Fruit fly (Drosophila melanogaster) whole organism, embryonic: ENCODE measurements around the gene Iyd.

Source experiments
- ATbp ChIP-seq: fragments of 200-800 bp; sonication (Bioruptor generic); optimal IDR thresholded peaks from 2 replicates; lab custom pipeline; 2017; ENCODE audit warnings: missing biosample characterization, mild to moderate bottlenecking, missing genetic modification characterization, missing genetic modification reagents
- Awh ChIP-seq: fragments of 200-800 bp; sonication (Bioruptor generic); IDR thresholded peaks from 2 replicates; pipeline ENCODE4, ENCODE4 v1.3.6; 2022; ENCODE audit warnings: missing biosample characterization, missing genetic modification characterization
- CG12071 ChIP-seq: fragments of 200-800 bp; sonication (Bioruptor generic); optimal IDR thresholded peaks from 3 replicates; lab custom pipeline; 2018; ENCODE audit warnings: missing biosample characterization, mild to moderate bottlenecking, missing genetic modification characterization
- CG12744 ChIP-seq: fragments of 200-800 bp; sonication (Bioruptor generic); optimal IDR thresholded peaks from 2 replicates; lab custom pipeline; 2016; ENCODE audit warnings: missing biosample characterization, missing genetic modification characterization
- CG12769 ChIP-seq: fragments of 200-800 bp; sonication (Bioruptor generic); optimal IDR thresholded peaks from 2 replicates; lab custom pipeline; 2019; ENCODE audit warnings: missing biosample characterization, mild to moderate bottlenecking, missing genetic modification characterization, moderate library complexity
- CG14667 ChIP-seq: fragments of 200-800 bp; sonication (Bioruptor generic); IDR thresholded peaks from 2 replicates; pipeline ENCODE4 v1.3.6; 2022; ENCODE audit warnings: missing biosample characterization, missing genetic modification characterization
- CG15269 ChIP-seq: fragments of 200-800 bp; sonication (Bioruptor generic); optimal IDR thresholded peaks from 2 replicates; lab custom pipeline; 2018; ENCODE audit warnings: missing biosample characterization, mild to moderate bottlenecking, missing genetic modification characterization, moderate library complexity
- CG17359 ChIP-seq: fragments of 200-800 bp; sonication (Bioruptor generic); optimal IDR thresholded peaks from 3 replicates; lab custom pipeline; 2018; ENCODE audit warnings: missing biosample characterization, mild to moderate bottlenecking, missing genetic modification characterization, moderate library complexity
- CG17912 ChIP-seq: fragments of 200-800 bp; sonication (Bioruptor generic); optimal IDR thresholded peaks from 2 replicates; lab custom pipeline; 2018; ENCODE audit warnings: missing biosample characterization, mild to moderate bottlenecking, missing genetic modification characterization
- CG18599 ChIP-seq: fragments of 200-800 bp; sonication (Bioruptor generic); optimal IDR thresholded peaks from 3 replicates; lab custom pipeline; 2017; ENCODE audit warnings: missing biosample characterization, missing genetic modification characterization, mild to moderate bottlenecking, moderate library complexity, missing genetic modification reagents
- CG2199 ChIP-seq: fragments of 200-800 bp; sonication (Bioruptor generic); IDR thresholded peaks from 3 replicates; pipeline ENCODE4 v1.3.6; 2022; ENCODE audit warnings: missing biosample characterization, missing genetic modification characterization
- CG2678 ChIP-seq: fragments of 200-800 bp; sonication (Bioruptor generic); optimal IDR thresholded peaks from 3 replicates; lab custom pipeline; 2019; ENCODE audit warnings: missing biosample characterization, mild to moderate bottlenecking, missing genetic modification characterization, moderate library complexity
- CG30020 ChIP-seq: fragments of 200-800 bp; optimal IDR thresholded peaks from 2 replicates; lab custom pipeline; 2019; ENCODE audit warnings: missing biosample characterization, mild to moderate bottlenecking, missing genetic modification characterization, moderate library complexity
- CG31441 ChIP-seq: fragments of 200-800 bp; sonication (Bioruptor generic); IDR thresholded peaks from 2 replicates; pipeline ENCODE4 v1.3.6; 2022; ENCODE audit warnings: missing biosample characterization, missing genetic modification characterization
- CG34376 ChIP-seq: fragments of 200-800 bp; sonication (Bioruptor generic); optimal IDR thresholded peaks from 2 replicates; lab custom pipeline; 2018; ENCODE audit warnings: missing biosample characterization, mild to moderate bottlenecking, missing genetic modification characterization
- CG43689 ChIP-seq: fragments of 200-800 bp; sonication (Bioruptor generic); IDR thresholded peaks from 2 replicates; pipeline ENCODE4 v1.3.6; 2022; ENCODE audit warnings: missing biosample characterization, missing genetic modification characterization
- CG5180 ChIP-seq: fragments of 200-800 bp; sonication (Bioruptor generic); optimal IDR thresholded peaks from 3 replicates; lab custom pipeline; 2017; ENCODE audit warnings: missing biosample characterization, missing genetic modification characterization, mild to moderate bottlenecking, moderate library complexity, missing genetic modification reagents
- Camta ChIP-seq: fragments of 200-800 bp; sonication (Bioruptor generic); optimal IDR thresholded peaks from 2 replicates; lab custom pipeline; 2016; ENCODE audit warnings: missing biosample characterization, missing genetic modification characterization
- Dll ChIP-seq: fragments of 200-800 bp; sonication (Bioruptor generic); IDR thresholded peaks from 4 replicates; pipeline ENCODE4 v1.3.6; 2022; ENCODE audit warnings: missing biosample characterization, missing genetic modification characterization; ENCODE audit not compliant: partially characterized antibody
- E2f1 ChIP-seq: fragments of 200-800 bp; sonication (Bioruptor generic); IDR thresholded peaks from 2 replicates; pipeline ENCODE4 v1.3.6; 2022; ENCODE audit warnings: missing biosample characterization, missing genetic modification characterization
- Fer1 ChIP-seq: fragments of 200-800 bp; sonication (Bioruptor generic); optimal IDR thresholded peaks from 2 replicates; lab custom pipeline; 2017; ENCODE audit warnings: missing biosample characterization, mild to moderate bottlenecking, missing genetic modification characterization
- Fer3 ChIP-seq: fragments of 200-800 bp; sonication (Bioruptor generic); optimal IDR thresholded peaks from 2 replicates; lab custom pipeline; 2018; ENCODE audit warnings: missing biosample characterization, mild to moderate bottlenecking, missing genetic modification characterization, moderate library complexity
- Gsc ChIP-seq: fragments of 200-800 bp; sonication (Bioruptor generic); IDR thresholded peaks from 2 replicates; pipeline ENCODE4 v1.3.6; 2022; ENCODE audit warnings: missing biosample characterization, missing genetic modification characterization
- HHEX ChIP-seq: fragments of 200-800 bp; sonication (Bioruptor generic); optimal IDR thresholded peaks from 3 replicates; lab custom pipeline; 2017; ENCODE audit warnings: missing biosample characterization, mild to moderate bottlenecking, missing genetic modification characterization, missing genetic modification reagents
- HmgZ ChIP-seq: fragments of 200-800 bp; sonication (Bioruptor generic); optimal IDR thresholded peaks from 2 replicates; lab custom pipeline; 2018; ENCODE audit warnings: missing biosample characterization, mild to moderate bottlenecking, missing genetic modification characterization
- Hr3 ChIP-seq: fragments of 200-800 bp; sonication (Bioruptor generic); optimal IDR thresholded peaks from 3 replicates; lab custom pipeline; 2016; ENCODE audit warnings: missing biosample characterization, missing genetic modification characterization
- MESR4 ChIP-seq: fragments of 200-800 bp; sonication (Bioruptor generic); optimal IDR thresholded peaks from 2 replicates; lab custom pipeline; 2018; ENCODE audit warnings: missing biosample characterization, mild to moderate bottlenecking, missing genetic modification characterization, moderate library complexity
- MTF-1 ChIP-seq: fragments of 200-800 bp; sonication (Bioruptor generic); optimal IDR thresholded peaks from 2 replicates; lab custom pipeline; 2018; ENCODE audit warnings: missing biosample characterization, mild to moderate bottlenecking, missing genetic modification characterization, borderline replicate concordance
- NC2α ChIP-seq: fragments of 200-800 bp; sonication (Bioruptor generic); optimal IDR thresholded peaks from 2 replicates; lab custom pipeline; 2016; ENCODE audit warnings: missing biosample characterization, missing genetic modification characterization
- Nf-YC ChIP-seq: fragments of 200-800 bp; optimal IDR thresholded peaks from 3 replicates; lab custom pipeline; 2019; ENCODE audit warnings: missing biosample characterization, mild to moderate bottlenecking, missing genetic modification characterization, moderate library complexity
- bbx ChIP-seq: fragments of 200-800 bp; sonication (Bioruptor generic); IDR thresholded peaks from 2 replicates; pipeline ENCODE4 v1.3.6; 2022; ENCODE audit warnings: missing biosample characterization, missing genetic modification characterization; ENCODE audit not compliant: partially characterized antibody
- bowl ChIP-seq: fragments of 200-800 bp; sonication (Bioruptor generic); IDR thresholded peaks from 2 replicates; pipeline ENCODE4 v1.3.6; 2022; ENCODE audit warnings: missing biosample characterization, missing genetic modification characterization
- ci ChIP-seq: fragments of 200-800 bp; sonication (Bioruptor generic); IDR thresholded peaks from 3 replicates; pipeline ENCODE4 v1.3.6; 2022; ENCODE audit warnings: missing biosample characterization, missing genetic modification characterization
- exex ChIP-seq: fragments of 200-800 bp; sonication (Bioruptor generic); optimal IDR thresholded peaks from 4 replicates; lab custom pipeline; 2018; ENCODE audit warnings: missing biosample characterization, mild to moderate bottlenecking, missing genetic modification characterization, moderate library complexity
- fd102C ChIP-seq: fragments of 200-800 bp; sonication (Bioruptor generic); optimal IDR thresholded peaks from 2 replicates; lab custom pipeline; 2018; ENCODE audit warnings: missing biosample characterization, mild to moderate bottlenecking, missing genetic modification characterization, moderate library complexity
- grn ChIP-seq: fragments of 200-800 bp; sonication (Bioruptor generic); optimal IDR thresholded peaks from 3 replicates; lab custom pipeline; 2017; ENCODE audit warnings: missing biosample characterization, missing genetic modification characterization
- gro ChIP-seq: fragments of 200-800 bp; sonication (Bioruptor generic); optimal IDR thresholded peaks from 2 replicates; lab custom pipeline; 2016; ENCODE audit warnings: missing biosample characterization, missing genetic modification characterization
- gsb-n ChIP-seq: fragments of 200-800 bp; sonication (Bioruptor generic); optimal IDR thresholded peaks from 3 replicates; lab custom pipeline; 2018; ENCODE audit warnings: missing biosample characterization, mild to moderate bottlenecking, missing genetic modification characterization
- ham ChIP-seq: fragments of 200-800 bp; sonication (Bioruptor generic); IDR thresholded peaks from 2 replicates; pipeline ENCODE4 v1.3.6; 2022; ENCODE audit warnings: missing biosample characterization, missing genetic modification characterization
- lab ChIP-seq: fragments of 200-800 bp; sonication (Bioruptor generic); optimal IDR thresholded peaks from 3 replicates; lab custom pipeline; 2017; ENCODE audit warnings: missing biosample characterization, missing genetic modification characterization, mild to moderate bottlenecking, moderate library complexity, missing genetic modification reagents
- lbe ChIP-seq: fragments of 200-800 bp; sonication (Bioruptor generic); optimal IDR thresholded peaks from 2 replicates; lab custom pipeline; 2016; ENCODE audit warnings: missing biosample characterization, mild to moderate bottlenecking, missing genetic modification characterization
- luna ChIP-seq: fragments of 200-800 bp; sonication (Bioruptor generic); optimal IDR thresholded peaks from 2 replicates; lab custom pipeline; 2016; ENCODE audit warnings: missing biosample characterization, missing genetic modification characterization
- org-1 ChIP-seq: fragments of 200-800 bp; sonication (Bioruptor generic); optimal IDR thresholded peaks from 2 replicates; lab custom pipeline; 2017; ENCODE audit warnings: missing biosample characterization, missing genetic modification characterization
- schlank ChIP-seq: fragments of 200-800 bp; sonication (Bioruptor generic); optimal IDR thresholded peaks from 2 replicates; lab custom pipeline; 2018; ENCODE audit warnings: missing biosample characterization, mild to moderate bottlenecking, missing genetic modification characterization
- sim ChIP-seq: fragments of 200-800 bp; sonication (Bioruptor generic); IDR thresholded peaks from 2 replicates; pipeline ENCODE4 v1.3.6; 2022; ENCODE audit warnings: missing biosample characterization, missing genetic modification characterization
- sima ChIP-seq: fragments of 200-800 bp; sonication (Bioruptor generic); optimal IDR thresholded peaks from 2 replicates; lab custom pipeline; 2016; ENCODE audit warnings: missing biosample characterization, missing genetic modification characterization
- slbo ChIP-seq: fragments of 200-800 bp; sonication (Bioruptor generic); IDR thresholded peaks from 2 replicates; pipeline ENCODE4 v1.3.6; 2022; ENCODE audit warnings: missing biosample characterization, missing genetic modification characterization
- sna ChIP-seq: fragments of 200-800 bp; sonication (Bioruptor generic); IDR thresholded peaks from 2 replicates; pipeline ENCODE4 v1.3.6; 2022; ENCODE audit warnings: missing biosample characterization, missing genetic modification characterization; ENCODE audit not compliant: partially characterized antibody
- sug ChIP-seq: fragments of 200-800 bp; optimal IDR thresholded peaks from 2 replicates; lab custom pipeline; 2019; ENCODE audit warnings: missing biosample characterization, mild to moderate bottlenecking, missing genetic modification characterization, moderate library complexity
- trem ChIP-seq: fragments of 200-800 bp; optimal IDR thresholded peaks from 3 replicates; lab custom pipeline; 2019; ENCODE audit warnings: missing biosample characterization, mild to moderate bottlenecking, missing genetic modification characterization, moderate library complexity
- zfh1 ChIP-seq: fragments of 200-800 bp; sonication (Bioruptor generic); IDR thresholded peaks from 3 replicates; pipeline ENCODE4 v1.3.6; 2022; ENCODE audit warnings: missing biosample characterization, missing genetic modification characterization

Iyd gene

dm6 chr3L:11049414-11049813 is 46.6 kb downstream of the Iyd start (continued):
- TF ChIP-seq sna (GFP tag; lab: Robert Waterston, UW) (no peak), CG30020 (tag; lab: Kevin White, UChicago) (no peak), MESR4 (GFP tag; lab: Kevin White, UChicago) (no peak), HHEX (GFP tag; lab: Kevin White, UChicago) (peak; percentile 70), NC2α (GFP tag; lab: Kevin White, UChicago) (no peak), CG17912 (peak; percentile 18), CG34376 (GFP tag; lab: Kevin White, UChicago) (peak; percentile 66), E2f1 (no peak), ham (GFP tag; lab: Robert Waterston, UW) (no peak), luna (GFP tag; lab: Kevin White, UChicago) (peak; percentile 3), Hr3 (GFP tag; lab: Kevin White, UChicago) (no peak), ci (GFP tag; lab: Robert Waterston, UW) (peak; percentile 36; the same call in 1 of the 3 replicates), CG12769 (tag; lab: Kevin White, UChicago) (peak; percentile 54), schlank (tag; lab: Kevin White, UChicago) (peak; percentile 38), ATbp (peak; percentile 38), gsb-n (tag; lab: Kevin White, UChicago) (no peak), lab (GFP tag; lab: Kevin White, UChicago) (peak; percentile 87), CG17359 (tag; lab: Kevin White, UChicago) (peak; percentile 24), bowl (GFP tag; lab: Robert Waterston, UW) (no peak), CG15269 (tag; lab: Kevin White, UChicago) (peak; percentile 28), HmgZ (tag; lab: Kevin White, UChicago) (peak; percentile 11), slbo (no peak), grn (GFP tag; lab: Kevin White, UChicago) (peak; percentile 40), sug (peak; percentile 60), CG18599 (GFP tag; lab: Kevin White, UChicago) (peak; percentile 81), zfh1 (GFP tag; lab: Robert Waterston, UW) (no peak), exex (tag; lab: Kevin White, UChicago) (peak; percentile 91), CG2199 (GFP tag; lab: Robert Waterston, UW) (no peak), bbx (no peak), CG2678 (tag; lab: Kevin White, UChicago) (peak; percentile 59), CG31441 (GFP tag; lab: Robert Waterston, UW) (no peak), CG5180 (GFP tag; lab: Kevin White, UChicago) (peak; percentile 51), CG43689 (no peak), CG12071 (GFP tag; lab: Kevin White, UChicago) (peak; percentile 81), Awh (GFP tag; lab: Robert Waterston, UW) (peak; percentile 23; the same call in 1 of the 2 replicates), CG12744 (GFP tag; lab: Kevin White, UChicago) (no peak), sim (GFP tag; lab: Robert Waterston, UW) (no peak), sima (no peak), Camta (GFP tag; lab: Kevin White, UChicago) (no peak), Fer3 (tag; lab: Kevin White, UChicago) (peak; percentile 31), Nf-YC (tag; lab: Kevin White, UChicago) (peak; percentile 51), CG14667 (GFP tag; lab: Robert Waterston, UW) (no peak), org-1 (GFP tag; lab: Kevin White, UChicago) (peak; percentile 9), Fer1 (GFP tag; lab: Kevin White, UChicago) (peak; percentile 86), Gsc (GFP tag; lab: Robert Waterston, UW) (no peak), MTF-1 (GFP tag; lab: Kevin White, UChicago) (peak; percentile 43), lbe (no peak), Dll (GFP tag; lab: Robert Waterston, UW) (no peak), trem (tag; lab: Kevin White, UChicago) (no peak), gro (GFP tag; lab: Kevin White, UChicago) (peak; percentile 55), fd102C (GFP tag; lab: Kevin White, UChicago) (no peak)
